Worm (Caenorhabditis elegans) whole organism, dauer: Measurements from ENCODE around the gene ttr-42.

Experiments
- unc-62 ChIP-seq: sonication (generic microtip); optimal IDR thresholded peaks from 2 replicates; lab custom pipeline; 2017; ENCODE audit warnings: missing biosample characterization, missing genetic modification reagents, missing genetic modification characterization

ttr-42 gene

ce11 chrX:2577442-2577841, at the start of gene ttr-42:
Gene ttr-42 (plus strand): TSS chrX:2577742.
- no peak for TF ChIP-seq unc-62 (GFP tag; lab: Kevin White, UChicago)

- TF ChIP-seq unc-62 (GFP tag; lab: Kevin White, UChicago): no peak
Observed at ce11 chrX:2527877-2528276, 49.7 kb upstream of the ttr-42 start.

ce11 chrX:2531276-2531675, 46.3 kb upstream of the ttr-42 start:
- TF ChIP-seq unc-62 (GFP tag; lab: Kevin White, UChicago): no peak

- TF ChIP-seq unc-62 (GFP tag; lab: Kevin White, UChicago): no peak
Observed at ce11 chrX:2532357-2532756, 45.2 kb upstream of the ttr-42 start, which contains the start of gene tbc-12. Gene tbc-12 (minus strand): TSS chrX:2532457.

- TF ChIP-seq unc-62 (GFP tag; lab: Kevin White, UChicago): no peak
Observed at ce11 chrX:2536246-2536772, 41.2 kb upstream of the ttr-42 start.

- no peak for TF ChIP-seq unc-62 (GFP tag; lab: Kevin White, UChicago)
Observed at ce11 chrX:2538713-2539112, 38.8 kb upstream of the ttr-42 start.

ce11 chrX:2541003-2541521, 36.5 kb upstream of the ttr-42 start, which contains the start of gene F52H2.3:
Gene F52H2.3 (minus strand): TSS chrX:2541053.
- no peak for TF ChIP-seq unc-62 (GFP tag; lab: Kevin White, UChicago)

- TF ChIP-seq unc-62 (GFP tag; lab: Kevin White, UChicago): no peak
Observed at ce11 chrX:2543353-2543752, 34.2 kb upstream of the ttr-42 start.

- no peak for TF ChIP-seq unc-62 (GFP tag; lab: Kevin White, UChicago)
Observed at ce11 chrX:2544645-2545044, 32.9 kb upstream of the ttr-42 start.

ce11 chrX:2548884-2549283, 28.7 kb upstream of the ttr-42 start, which contains the start of gene smvt-1:
Gene smvt-1 (minus strand): TSS chrX:2548984.
- TF ChIP-seq unc-62 (GFP tag; lab: Kevin White, UChicago): no peak

ce11 chrX:2549322-2549721, 28.2 kb upstream of the ttr-42 start:
- TF ChIP-seq unc-62 (GFP tag; lab: Kevin White, UChicago): no peak

ce11 chrX:2550665-2551064, 26.9 kb upstream of the ttr-42 start:
- no peak for TF ChIP-seq unc-62 (GFP tag; lab: Kevin White, UChicago)

- TF ChIP-seq unc-62 (GFP tag; lab: Kevin White, UChicago): no peak
Observed at ce11 chrX:2551450-2551849, 26.1 kb upstream of the ttr-42 start.

ce11 chrX:2552210-2552674, 25.3 kb upstream of the ttr-42 start, which contains the start of gene aat-3:
Gene aat-3 (plus strand): TSS chrX:2552260.
- TF ChIP-seq unc-62 (GFP tag; lab: Kevin White, UChicago): no peak

ce11 chrX:2553433-2553860, 24.1 kb upstream of the ttr-42 start:
- no peak for TF ChIP-seq unc-62 (GFP tag; lab: Kevin White, UChicago)

- no peak for TF ChIP-seq unc-62 (GFP tag; lab: Kevin White, UChicago)
Observed at ce11 chrX:2559399-2559798, 18.1 kb upstream of the ttr-42 start.

- TF ChIP-seq unc-62 (GFP tag; lab: Kevin White, UChicago): no peak
Observed at ce11 chrX:2559979-2560378, 17.6 kb upstream of the ttr-42 start, which contains the start of gene F52H2.5. Gene F52H2.5 (minus strand): TSS chrX:2560079.
